Worm (Caenorhabditis elegans) whole organism, L3 larva: ENCODE data around the gene R102.1.
A peak's percentile ranks its signal among the peaks of the same experiment; 100 is the strongest.

Experiments
- R02D3.7 ChIP-seq: fragments of 150-350 bp; optimal IDR thresholded peaks from 2 replicates; lab custom pipeline; 2014; ENCODE audit warnings: missing biosample characterization, missing genetic modification characterization
- ZK546.5 ChIP-seq: sonication (generic microtip); optimal IDR thresholded peaks from 2 replicates; lab custom pipeline; 2017; ENCODE audit warnings: missing biosample characterization, missing genetic modification characterization
- ama-1 ChIP-seq: fragments of 150-350 bp; optimal IDR thresholded peaks from 2 replicates; lab custom pipeline; 2018
- ceh-28 ChIP-seq: fragments of 150-350 bp; optimal IDR thresholded peaks from 2 replicates; lab custom pipeline; 2014; ENCODE audit warnings: missing biosample characterization, missing genetic modification reagents, missing genetic modification characterization
- ceh-82 ChIP-seq: fragments of 150-350 bp; optimal IDR thresholded peaks from 2 replicates; lab custom pipeline; 2014; ENCODE audit warnings: missing biosample characterization, missing genetic modification characterization
- ceh-9 ChIP-seq: sonication (generic microtip); optimal IDR thresholded peaks from 2 replicates; lab custom pipeline; 2018; ENCODE audit warnings: missing biosample characterization, missing genetic modification characterization
- egl-27 ChIP-seq: sonication (generic microtip); optimal IDR thresholded peaks from 4 replicates; lab custom pipeline; 2017; ENCODE audit warnings: missing biosample characterization, missing genetic modification reagents, missing genetic modification characterization
- egl-5 ChIP-seq: fragments of 150-350 bp; optimal IDR thresholded peaks from 2 replicates; lab custom pipeline; 2017; ENCODE audit warnings: missing biosample characterization, missing genetic modification reagents, missing genetic modification characterization, inconsistent platforms
- elt-2 ChIP-seq: sonication (generic microtip); optimal IDR thresholded peaks from 2 replicates; lab custom pipeline; 2016; ENCODE audit warnings: missing genetic modification reagents, mild to moderate bottlenecking, missing genetic modification characterization, missing compliant biosample characterization
- elt-3 ChIP-seq, 3 experiments: fragments of 150-350 bp in 1 of 3; sonication (generic microtip) in 2 of 3; optimal IDR thresholded peaks; 2 replicates in 2 of 3; 4 replicates in 1 of 3; lab custom pipeline; 2014 to 2017; ENCODE audit warnings: missing biosample characterization in 3 of 3, missing genetic modification characterization in 3 of 3
- fkh-10 ChIP-seq: sonication (generic microtip); optimal IDR thresholded peaks from 2 replicates; lab custom pipeline; 2017; ENCODE audit warnings: missing biosample characterization, missing genetic modification reagents, missing genetic modification characterization
- fkh-2 ChIP-seq: fragments of 150-350 bp; optimal IDR thresholded peaks from 2 replicates; lab custom pipeline; 2014; ENCODE audit warnings: missing biosample characterization, missing genetic modification reagents, missing genetic modification characterization
- hmg-11 ChIP-seq: sonication (generic microtip); optimal IDR thresholded peaks from 2 replicates; lab custom pipeline; 2016; ENCODE audit warnings: missing genetic modification characterization, missing compliant biosample characterization
- jun-1 ChIP-seq: fragments of 150-350 bp; optimal IDR thresholded peaks from 2 replicates; lab custom pipeline; 2014; ENCODE audit warnings: missing biosample characterization, missing genetic modification reagents, missing genetic modification characterization
- lin-15B ChIP-seq: fragments of 150-350 bp; optimal IDR thresholded peaks from 2 replicates; lab custom pipeline; 2014; ENCODE audit warnings: missing biosample characterization, missing genetic modification characterization
- lin-39 ChIP-seq: fragments of 150-350 bp; optimal IDR thresholded peaks from 2 replicates; lab custom pipeline; 2018; ENCODE audit warnings: missing biosample characterization, missing genetic modification reagents, missing genetic modification characterization
- lsy-12 ChIP-seq: sonication (generic microtip); optimal IDR thresholded peaks from 2 replicates; lab custom pipeline; 2016; ENCODE audit warnings: mild to moderate bottlenecking, missing genetic modification characterization, missing compliant biosample characterization
- mdl-1 ChIP-seq: fragments of 150-350 bp; optimal IDR thresholded peaks from 2 replicates; lab custom pipeline; 2014; ENCODE audit warnings: missing biosample characterization, missing genetic modification characterization
- mml-1 ChIP-seq: fragments of 150-350 bp; sonication (generic microtip); optimal IDR thresholded peaks from 3 replicates; lab custom pipeline; 2014; ENCODE audit warnings: missing biosample characterization, missing genetic modification characterization
- nhr-11 ChIP-seq: fragments of 150-350 bp; optimal IDR thresholded peaks from 2 replicates; lab custom pipeline; 2014; ENCODE audit warnings: missing biosample characterization, missing genetic modification characterization
- nhr-23 ChIP-seq: fragments of 150-350 bp; optimal IDR thresholded peaks from 2 replicates; lab custom pipeline; 2014; ENCODE audit warnings: missing biosample characterization, missing genetic modification reagents, missing genetic modification characterization
- nhr-237 ChIP-seq: fragments of 150-350 bp; optimal IDR thresholded peaks from 2 replicates; lab custom pipeline; 2014; ENCODE audit warnings: missing biosample characterization, missing genetic modification characterization
- nhr-25 ChIP-seq: sonication (generic microtip); optimal IDR thresholded peaks from 2 replicates; lab custom pipeline; 2017; ENCODE audit warnings: missing biosample characterization, missing genetic modification characterization
- nhr-28 ChIP-seq: fragments of 150-350 bp; optimal IDR thresholded peaks from 2 replicates; lab custom pipeline; 2014; ENCODE audit warnings: missing biosample characterization, missing genetic modification characterization
- nhr-43 ChIP-seq: sonication (generic microtip); optimal IDR thresholded peaks from 2 replicates; lab custom pipeline; 2016; ENCODE audit warnings: mild to moderate bottlenecking, missing genetic modification characterization, missing compliant biosample characterization; ENCODE audit not compliant: poor library complexity, severe bottlenecking
- nhr-76 ChIP-seq: fragments of 150-350 bp; sonication (generic microtip); optimal IDR thresholded peaks from 5 replicates; lab custom pipeline; 2014; ENCODE audit warnings: missing biosample characterization, missing genetic modification characterization
- nhr-77 ChIP-seq: fragments of 150-350 bp; optimal IDR thresholded peaks from 2 replicates; lab custom pipeline; 2014; ENCODE audit warnings: missing biosample characterization, missing genetic modification characterization
- pha-4 ChIP-seq: fragments of 150-350 bp; optimal IDR thresholded peaks from 2 replicates; lab custom pipeline; 2014; ENCODE audit warnings: missing biosample characterization, missing genetic modification reagents, missing genetic modification characterization
- sea-2 ChIP-seq: fragments of 150-350 bp; sonication (generic microtip); optimal IDR thresholded peaks from 4 replicates; lab custom pipeline; 2014; ENCODE audit warnings: missing biosample characterization, missing genetic modification reagents, missing genetic modification characterization
- tbx-2 ChIP-seq: sonication (generic microtip); optimal IDR thresholded peaks from 2 replicates; lab custom pipeline; 2016; ENCODE audit warnings: mild to moderate bottlenecking, missing genetic modification characterization, missing compliant biosample characterization
- ztf-4 ChIP-seq: fragments of 150-350 bp; optimal IDR thresholded peaks from 2 replicates; lab custom pipeline; 2014; ENCODE audit warnings: missing biosample characterization, missing genetic modification characterization

R102.1 gene

DNA sequence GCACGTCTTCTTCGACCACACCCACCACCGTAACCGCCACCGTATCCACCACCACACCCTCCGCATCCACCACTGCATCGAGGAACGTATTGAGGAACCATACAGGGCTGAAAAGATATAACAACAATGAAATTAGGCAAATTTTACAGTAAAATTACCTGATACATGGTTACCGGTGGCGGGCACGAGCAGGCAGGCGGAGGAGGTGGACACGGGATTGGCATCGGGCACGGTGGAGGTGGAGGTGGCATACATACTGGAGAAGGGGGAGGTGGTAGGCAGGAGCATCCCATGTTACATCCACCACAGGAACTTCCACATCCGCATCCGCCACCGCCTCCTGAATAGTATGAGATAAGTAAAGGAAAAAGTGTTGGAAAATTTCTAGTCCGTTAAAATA lies 12.6 kb downstream of the R102.1 start:
- TF ChIP-seq jun-1 (no peak), ama-1 (no peak), hmg-11 (tag; lab: Kevin White, UChicago) (no peak), fkh-2 (tag; lab: Kevin White, UChicago) (no peak), elt-2 (tag; lab: Kevin White, UChicago) (no peak)

DNA sequence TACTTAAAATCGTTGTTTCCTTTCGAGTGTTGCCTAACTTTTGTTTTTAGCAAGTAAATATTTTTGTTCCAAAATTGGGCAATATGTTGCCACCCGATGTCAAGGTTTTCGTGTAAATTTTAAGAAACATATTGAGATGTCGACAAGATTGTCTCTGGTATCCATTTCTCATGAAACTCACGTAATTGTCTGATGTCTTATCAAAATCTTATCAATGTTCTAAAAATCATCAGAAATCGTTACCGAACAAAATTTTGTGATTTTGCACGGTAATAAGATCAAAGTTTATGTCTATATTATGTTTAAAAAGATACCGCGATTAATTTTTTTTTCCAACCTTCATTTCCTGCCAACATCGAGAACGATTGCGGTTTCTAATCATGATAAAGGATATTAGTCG lies 13.2 kb downstream of the R102.1 start:
- TF ChIP-seq nhr-77 (no peak), jun-1 (no peak), nhr-43 (tag; lab: Kevin White, UChicago) (no peak), ceh-9 (no peak), ceh-82 (tag; lab: Kevin White, UChicago) (no peak), fkh-2 (tag; lab: Kevin White, UChicago) (no peak), fkh-10 (GFP tag; lab: Kevin White, UChicago) (no peak), egl-5 (no peak), nhr-28 (tag; lab: Kevin White, UChicago) (no peak), elt-2 (tag; lab: Kevin White, UChicago) (no peak), egl-27 (tag; lab: Kevin White, UChicago) (no peak), hmg-11 (tag; lab: Kevin White, UChicago) (no peak)

DNA sequence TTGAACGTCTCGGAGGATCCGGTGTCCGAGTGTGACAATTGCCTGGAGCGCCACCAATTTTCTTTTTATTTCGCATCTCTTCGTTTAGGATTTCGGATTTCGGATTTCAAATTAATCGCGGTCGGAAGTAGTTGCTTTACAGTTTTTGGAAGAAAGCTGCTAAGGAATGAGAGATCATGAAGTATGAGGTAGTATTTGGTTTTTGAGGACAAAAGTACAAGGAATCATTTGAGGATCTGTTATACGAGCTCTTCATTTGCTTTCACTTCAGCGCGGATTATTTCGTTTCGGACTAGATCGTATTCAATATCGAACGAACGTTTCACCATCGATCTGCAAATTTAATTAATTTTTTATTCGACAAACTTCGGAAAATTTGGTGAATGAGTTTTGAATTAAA lies 13.8 kb downstream of the R102.1 start, which contains the start of gene R102.11:
R102.11 (minus strand) TSS at position 101 of the 400 bp plus-strand sequence.
- TF ChIP-seq nhr-43 (tag; lab: Kevin White, UChicago) (no peak), nhr-25 (tag; lab: Kevin White, UChicago) (no peak), nhr-237 (tag; lab: Kevin White, UChicago) (no peak), nhr-11 (tag; lab: Kevin White, UChicago) (no peak)

DNA sequence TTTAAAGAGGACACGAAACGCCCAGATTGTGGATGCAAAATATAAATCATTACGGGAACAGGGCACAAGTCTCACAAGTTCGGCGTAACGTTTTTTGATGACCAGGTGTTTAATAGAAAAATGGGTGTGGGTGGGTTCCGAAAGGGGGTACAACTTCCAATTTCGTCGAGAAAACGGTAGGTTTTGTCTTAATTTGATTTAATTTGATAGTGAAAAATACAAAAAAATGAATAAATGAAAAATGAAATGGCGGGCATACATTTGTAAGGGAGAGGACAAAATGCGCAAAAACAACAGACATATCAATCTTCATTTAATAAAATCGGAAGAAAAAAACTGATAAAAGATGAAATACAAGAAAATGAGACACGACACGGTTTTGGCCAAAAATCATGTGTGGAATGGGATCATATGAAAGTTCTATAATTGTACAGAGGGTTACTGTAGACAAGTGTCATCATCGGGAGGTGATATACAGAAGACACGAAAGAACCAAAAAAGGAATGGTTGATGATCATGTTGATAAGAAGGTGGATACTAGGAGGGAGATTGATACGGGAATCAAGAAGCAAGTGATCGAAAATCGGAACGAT lies 16.1 kb downstream of the R102.1 start:
- TF ChIP-seq ceh-9: no peak
- no peak for TF ChIP-seq mdl-1
- no peak for TF ChIP-seq ZK546.5 (tag; lab: Kevin White, UChicago)
- no peak for TF ChIP-seq nhr-28 (tag; lab: Kevin White, UChicago)
- TF ChIP-seq fkh-2 (tag; lab: Kevin White, UChicago): no peak
- no peak for TF ChIP-seq lsy-12 (tag; lab: Kevin White, UChicago)
- peak; percentile 37 for TF ChIP-seq nhr-23
- TF ChIP-seq nhr-76: no peak
- no peak for TF ChIP-seq nhr-237 (tag; lab: Kevin White, UChicago)
- TF ChIP-seq tbx-2 (tag; lab: Kevin White, UChicago): no peak
- TF ChIP-seq egl-5: no peak
- peak; percentile 71 for TF ChIP-seq nhr-43 (tag; lab: Kevin White, UChicago)
- TF ChIP-seq ztf-4 (tag; lab: Kevin White, UChicago): no peak
- TF ChIP-seq elt-2 (tag; lab: Kevin White, UChicago): no peak
- TF ChIP-seq lin-39 (tag; lab: Kevin White, UChicago): no peak
- TF ChIP-seq ama-1: no peak
- TF ChIP-seq elt-3 (tag; optimal IDR thresholded peaks at IDR 0.05; lab: Kevin White, UChicago): peak in 1 of 3 experiments; percentile 28
- no peak for TF ChIP-seq nhr-25 (tag; lab: Kevin White, UChicago)

DNA sequence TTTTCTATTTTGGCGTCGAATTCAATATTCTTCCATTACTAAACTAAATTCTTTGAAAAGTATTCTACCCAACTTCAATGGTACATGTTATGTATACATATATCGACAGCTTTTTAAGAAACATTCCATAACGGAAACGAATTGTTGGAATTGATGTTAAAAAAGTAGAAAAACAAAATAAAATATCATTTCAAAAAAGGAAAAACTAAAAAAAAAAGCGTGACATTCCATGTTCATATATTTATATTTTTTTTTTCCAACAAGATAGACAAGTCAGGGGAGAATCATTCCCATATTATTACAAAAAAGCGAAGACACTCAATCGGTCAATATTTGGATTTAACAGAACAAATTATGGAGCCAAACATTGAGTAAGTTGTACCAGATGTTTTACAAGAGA lies 19.3 kb downstream of the R102.1 start, which contains the start of gene R102.10:
R102.10 (plus strand) TSS at position 301 of the 400 bp plus-strand sequence.
- TF ChIP-seq egl-5: no peak

DNA sequence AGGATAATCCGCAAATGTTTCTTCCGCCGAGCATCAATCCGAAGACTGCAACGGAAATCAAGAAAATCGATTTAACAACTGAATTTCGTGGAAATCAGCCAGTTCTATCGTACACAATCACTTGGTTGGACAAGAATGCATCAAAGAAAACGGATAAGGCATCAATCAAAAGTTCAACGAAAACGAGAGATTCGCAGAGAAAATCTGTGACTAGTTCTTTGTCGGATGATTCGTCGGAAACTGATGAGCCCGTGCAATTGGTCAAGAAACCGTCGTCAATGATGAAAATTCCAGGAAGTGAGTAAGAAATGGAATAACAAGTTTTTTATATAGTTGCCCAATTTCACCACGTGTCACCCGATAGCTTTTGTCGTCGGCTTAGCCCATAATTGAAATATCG lies 20.2 kb downstream of the R102.1 start, which contains the start of gene R102.6:
R102.6 (minus strand) TSS at position 101 of the 400 bp plus-strand sequence.
- TF ChIP-seq sea-2 (GFP tag; lab: Kevin White, UChicago) (no peak), pha-4 (tag; lab: Kevin White, UChicago) (no peak)
- TF ChIP-seq, all 47 proteins: peak for 0

DNA sequence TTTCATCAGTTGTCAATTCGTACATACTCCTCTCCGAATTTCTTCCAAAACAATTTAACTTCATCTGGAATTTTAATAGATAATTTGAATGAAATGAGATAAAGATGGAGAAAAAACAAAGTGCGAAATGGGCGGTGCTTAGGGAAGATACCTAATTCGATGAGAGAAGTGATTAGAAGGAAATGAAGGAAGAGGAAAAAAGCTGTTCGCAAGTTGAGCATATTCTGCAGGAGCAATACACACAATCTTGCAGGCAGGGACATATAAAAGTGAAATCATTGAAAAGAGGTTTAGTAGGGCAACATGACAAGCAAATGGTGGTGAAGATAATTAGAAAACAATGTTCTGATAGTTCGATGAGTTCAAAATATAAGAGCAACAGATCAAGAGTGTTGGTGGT lies 25.9 kb downstream of the R102.1 start, which contains the start of gene glb-21:
glb-21 (minus strand) TSS at position 66 of the 400 bp plus-strand sequence.
- no peak for TF ChIP-seq fkh-10 (GFP tag; lab: Kevin White, UChicago)
- no peak for TF ChIP-seq mml-1 (tag; lab: Kevin White, UChicago)
- TF ChIP-seq ceh-28 (tag; lab: Kevin White, UChicago): no peak
- no peak for TF ChIP-seq mdl-1
- TF ChIP-seq ZK546.5 (tag; lab: Kevin White, UChicago): no peak
- no peak for TF ChIP-seq lin-15B (tag; lab: Kevin White, UChicago)
- TF ChIP-seq nhr-77: no peak
- no peak for TF ChIP-seq R02D3.7 (tag; lab: Kevin White, UChicago)
- TF ChIP-seq, all 47 proteins: peak for 0
